Worm (Caenorhabditis elegans): ENCODE data around the gene ztf-16.

DNA sequence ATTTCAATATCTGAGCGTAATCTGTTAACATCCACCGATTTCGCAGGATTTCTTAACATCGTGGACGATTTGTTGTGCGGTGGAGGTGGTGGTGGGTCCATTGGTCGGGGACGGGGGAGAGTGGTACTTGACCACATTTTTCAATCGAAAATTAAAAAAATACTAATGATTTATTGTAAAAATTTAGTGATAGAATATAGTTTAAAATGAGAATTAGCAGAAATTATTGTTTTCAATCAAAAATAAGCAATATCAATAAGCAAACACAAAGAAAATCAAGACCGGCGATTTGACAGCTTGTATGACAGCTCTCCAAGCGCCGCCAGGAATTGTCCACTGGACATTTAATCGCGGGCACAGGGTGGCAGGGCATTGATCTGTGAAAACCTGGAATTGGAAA, 29.1 kb downstream of the ztf-16 start, which contains the start of gene hum-10:
- TF ChIP-seq nhr-77 (tag; optimal IDR thresholded peaks at IDR 0.05): no peak
- TF ChIP-seq hlh-4 (tag; optimal IDR thresholded peaks at IDR 0.05): no peak
- TF ChIP-seq unc-30 (tag; optimal IDR thresholded peaks at IDR 0.05): no peak
- no peak for TF ChIP-seq nhr-237 (tag; optimal IDR thresholded peaks at IDR 0.05)
- TF ChIP-seq nhr-11 (tag; optimal IDR thresholded peaks at IDR 0.05): no peak
- no peak for TF ChIP-seq ama-1 (optimal IDR thresholded peaks at IDR 0.05)
- no peak for TF ChIP-seq mep-1 (tag; optimal IDR thresholded peaks at IDR 0.05)
- TF ChIP-seq lin-39 (tag; optimal IDR thresholded peaks at IDR 0.05): no peak

Data from whole organism, L1 larva.